Worm (Caenorhabditis elegans): ENCODE data around the gene F36H12.17.
"Not testable (repeated sequence)": the region's sequence is repeated elsewhere in the genome, so short reads cannot be mapped to it uniquely, and the experiment has no call there.

- not testable (repeated sequence) for TF ChIP-seq elt-2 (tag; optimal IDR thresholded peaks at IDR 0.05); R02D3.7 (tag; optimal IDR thresholded peaks at IDR 0.05); egl-27 (tag; optimal IDR thresholded peaks at IDR 0.05); unc-62 (GFP tag; optimal IDR thresholded peaks at IDR 0.05); lin-15B (tag; optimal IDR thresholded peaks at IDR 0.05); pha-4 (tag; optimal IDR thresholded peaks at IDR 0.05); lin-39 (tag; optimal IDR thresholded peaks at IDR 0.05); nhr-237 (tag; optimal IDR thresholded peaks at IDR 0.05); nhr-28 (tag; optimal IDR thresholded peaks at IDR 0.05)
These were observed 12.9 kb downstream of the F36H12.17 start for ce11 chrIV:5264700-5265210.
